Worm (Caenorhabditis elegans): Measurements from ENCODE around the gene Y41E3.13.

Gene Y41E3.13

ce11 chrIV:15016984-15017383, 41.1 kb upstream of the Y41E3.13 start:
- no peak for TF ChIP-seq nhr-76 (tag; optimal IDR thresholded peaks at IDR 0.05)
- no peak for TF ChIP-seq nhr-11 (tag; optimal IDR thresholded peaks at IDR 0.05)
- TF ChIP-seq nhr-237 (tag; optimal IDR thresholded peaks at IDR 0.05): no peak
- no peak for TF ChIP-seq nhr-20 (tag; optimal IDR thresholded peaks at IDR 0.05)
- no peak for TF ChIP-seq nhr-85 (tag)
- peak in 1 of 2 experiments; percentile 7 for TF ChIP-seq efl-1 (optimal IDR thresholded peaks at IDR 0.05)
- no peak for TF ChIP-seq efl-1 (GFP tag; optimal IDR thresholded peaks at IDR 0.05 in 1 of 2)
- peak in 1 of 2 experiments; percentile 19 for TF ChIP-seq lsy-2 (tag; optimal IDR thresholded peaks at IDR 0.05)
- peak; percentile 42 for TF ChIP-seq nhr-71 (tag; optimal IDR thresholded peaks at IDR 0.05)
- TF ChIP-seq unc-130 (tag; optimal IDR thresholded peaks at IDR 0.05): no peak
- no peak for TF ChIP-seq ceh-88 (GFP tag; IDR thresholded peaks at IDR 0.05)
- TF ChIP-seq tbx-2 (tag; optimal IDR thresholded peaks at IDR 0.05): peak; percentile 46
- no peak for TF ChIP-seq jun-1 (tag; optimal IDR thresholded peaks at IDR 0.05)
- TF ChIP-seq vab-15 (tag; optimal IDR thresholded peaks at IDR 0.05): no peak
- TF ChIP-seq ces-1 (GFP tag; optimal IDR thresholded peaks at IDR 0.05): peak; percentile 90
- no peak for TF ChIP-seq mef-2 (tag; optimal IDR thresholded peaks at IDR 0.05)
- TF ChIP-seq ceh-82 (tag; optimal IDR thresholded peaks at IDR 0.05): peak in 1 of 3 experiments; percentile 17
- TF ChIP-seq lin-13 (GFP tag; optimal IDR thresholded peaks at IDR 0.05): no peak
- TF ChIP-seq isw-1 (GFP tag; IDR thresholded peaks at IDR 0.05): peak; percentile 25; the same call in 1 of the 2 replicates
- peak; percentile 93 for TF ChIP-seq lin-14 (GFP tag; optimal IDR thresholded peaks at IDR 0.05)
- TF ChIP-seq pqm-1 (tag; optimal IDR thresholded peaks at IDR 0.05): no peak
- no peak for TF ChIP-seq dsc-1 (tag; optimal IDR thresholded peaks at IDR 0.05)
- TF ChIP-seq fkh-10 (GFP tag; optimal IDR thresholded peaks at IDR 0.05): peak; percentile 94
- no peak for TF ChIP-seq nhr-77 (tag; optimal IDR thresholded peaks at IDR 0.05)
- no peak for TF ChIP-seq mdl-1 (tag; optimal IDR thresholded peaks at IDR 0.05)
- TF ChIP-seq fkh-8 (tag; optimal IDR thresholded peaks at IDR 0.05): no peak
- TF ChIP-seq zip-4 (GFP tag; optimal IDR thresholded peaks at IDR 0.05): no peak
- no peak for TF ChIP-seq dpl-1 (GFP tag; optimal IDR thresholded peaks at IDR 0.05)
- TF ChIP-seq irx-1 (tag; optimal IDR thresholded peaks at IDR 0.05): peak; percentile 15
- TF ChIP-seq ceh-8 (GFP tag; optimal IDR thresholded peaks at IDR 0.05): no peak
- no peak for TF ChIP-seq fkh-4 (tag; optimal IDR thresholded peaks at IDR 0.05; ENCODE audit: borderline replicate concordance)
- no peak for TF ChIP-seq F16B12.6 (tag; optimal IDR thresholded peaks at IDR 0.05)
- TF ChIP-seq fos-1 (tag; optimal IDR thresholded peaks at IDR 0.05): no peak
- TF ChIP-seq unc-86 (tag; optimal IDR thresholded peaks at IDR 0.05): no peak
- TF ChIP-seq elt-2 (tag; optimal IDR thresholded peaks at IDR 0.05): no peak
- no peak for TF ChIP-seq grh-1 (GFP tag; IDR thresholded peaks at IDR 0.05)
- TF ChIP-seq rnt-1 (tag; optimal IDR thresholded peaks at IDR 0.05): no peak
- peak; percentile 5 for TF ChIP-seq snu-23 (GFP tag; optimal IDR thresholded peaks at IDR 0.05)
- no peak for TF ChIP-seq unc-98 (GFP tag; IDR thresholded peaks at IDR 0.05)
- TF ChIP-seq nhr-28 (tag; optimal IDR thresholded peaks at IDR 0.05): no peak
- no peak for TF ChIP-seq unc-30 (tag; optimal IDR thresholded peaks at IDR 0.05)
- no peak for TF ChIP-seq elt-3 (tag; optimal IDR thresholded peaks at IDR 0.05)
- no peak for TF ChIP-seq hpl-2 (GFP tag; optimal IDR thresholded peaks at IDR 0.05)
- TF ChIP-seq mep-1 (tag; optimal IDR thresholded peaks at IDR 0.05): peak; percentile 15
- TF ChIP-seq nhr-47 (tag; optimal IDR thresholded peaks at IDR 0.05): peak; percentile 16
- no peak for TF ChIP-seq sptf-1 (tag; optimal IDR thresholded peaks at IDR 0.05)
- no peak for TF ChIP-seq nhr-90 (tag; optimal IDR thresholded peaks at IDR 0.05; ENCODE audit: poor library complexity)
